Fruit fly (Drosophila melanogaster): ENCODE measurements around the gene Or85f.

Or85f gene

DNA sequence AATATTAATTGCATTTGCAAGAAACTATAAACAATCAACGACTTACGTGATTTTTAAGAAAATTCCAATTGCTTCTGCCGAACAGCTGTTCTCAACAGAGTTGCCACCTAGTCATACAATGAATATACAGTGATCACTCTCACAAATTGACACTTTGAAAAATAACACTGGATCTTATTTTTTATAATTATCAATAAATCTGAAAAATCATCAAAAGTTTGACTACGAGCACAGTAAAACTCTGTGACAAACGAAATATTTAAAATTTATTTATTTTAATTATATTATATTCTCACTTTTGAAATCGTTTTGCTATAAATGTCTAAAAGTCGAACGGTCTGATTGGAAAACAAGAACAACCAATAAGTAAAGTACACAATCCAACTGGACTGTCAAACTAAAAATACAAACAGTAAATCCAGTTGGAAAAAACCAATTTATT is 2.0 kb downstream of the Or85f start, which contains the start of gene CG34117 (continued):
- TF ChIP-seq CG11504 (tag; optimal IDR thresholded peaks at IDR 0.05), result peak; percentile 80
- peak; percentile 67; the same call in 1 of the 2 replicates for TF ChIP-seq CG32767 (GFP tag; IDR thresholded peaks at IDR 0.05)
- TF ChIP-seq psq (GFP tag; optimal IDR thresholded peaks at IDR 0.05), result peak; percentile 53
- TF ChIP-seq ara (GFP tag; IDR thresholded peaks at IDR 0.05), result peak; percentile 81
- no peak for TF ChIP-seq CG10274 (GFP tag; optimal IDR thresholded peaks at IDR 0.05)
- TF ChIP-seq HLH3B (GFP tag; IDR thresholded peaks at IDR 0.05), result peak; percentile 81
- peak; percentile 68 for TF ChIP-seq CG6813 (GFP tag; optimal IDR thresholded peaks at IDR 0.05)
- TF ChIP-seq H2.0 (GFP tag; IDR thresholded peaks at IDR 0.05), result peak; percentile 62
- TF ChIP-seq lmd (GFP tag; IDR thresholded peaks at IDR 0.05), result peak; percentile 76
- TF ChIP-seq CG12155 (GFP tag; optimal IDR thresholded peaks at IDR 0.05), result peak; percentile 81
- TF ChIP-seq Neu2 (GFP tag; optimal IDR thresholded peaks at IDR 0.05; ENCODE audit: borderline replicate concordance), result no peak
- TF ChIP-seq CG4617 (GFP tag; optimal IDR thresholded peaks at IDR 0.05; ENCODE audit: borderline replicate concordance), result peak; percentile 81
- peak; percentile 63 for TF ChIP-seq CG4820 (GFP tag; optimal IDR thresholded peaks at IDR 0.05)
- peak; percentile 88 for TF ChIP-seq az2 (GFP tag; optimal IDR thresholded peaks at IDR 0.05)
- peak; percentile 69 for TF ChIP-seq CG13123 (GFP tag; optimal IDR thresholded peaks at IDR 0.05)
- peak; percentile 54 for TF ChIP-seq zfh2 (GFP tag; optimal IDR thresholded peaks at IDR 0.05)
- TF ChIP-seq Hey (tag; optimal IDR thresholded peaks at IDR 0.05), result no peak
- TF ChIP-seq peb (GFP tag; IDR thresholded peaks at IDR 0.05), result 0 out of 2 replicates have a peak, but pooled peaks have one; percentile 16
- TF ChIP-seq org-1 (GFP tag; optimal IDR thresholded peaks at IDR 0.05), result peak; percentile 25
- peak; percentile 38 for TF ChIP-seq CG7271 (tag; optimal IDR thresholded peaks at IDR 0.05)
- TF ChIP-seq dmrt99B (tag; optimal IDR thresholded peaks at IDR 0.05), result peak; percentile 75
- peak; percentile 56 for TF ChIP-seq pum (GFP tag; optimal IDR thresholded peaks at IDR 0.05)
- peak in 1 of 2 experiments; percentile 73 for TF ChIP-seq bsh (GFP tag; optimal IDR thresholded peaks at IDR 0.05)
- no peak for TF ChIP-seq HLH54F (GFP tag; optimal IDR thresholded peaks at IDR 0.05)
- TF ChIP-seq vvl (GFP tag; IDR thresholded peaks at IDR 0.05), result peak; percentile 92
- TF ChIP-seq Tbp (GFP tag; optimal IDR thresholded peaks at IDR 0.05), result no peak
- TF ChIP-seq CG4282 (GFP tag; optimal IDR thresholded peaks at IDR 0.05), result no peak
- TF ChIP-seq zen2 (GFP tag; IDR thresholded peaks at IDR 0.05; ENCODE audit: partially characterized antibody), result no peak
- TF ChIP-seq kay (GFP tag; optimal IDR thresholded peaks at IDR 0.05), result peak; percentile 48
- TF ChIP-seq gt (GFP tag; IDR thresholded peaks at IDR 0.05), result peak; percentile 51
- no peak for TF ChIP-seq disco-r (GFP tag; optimal IDR thresholded peaks at IDR 0.05)
- TF ChIP-seq Dref (GFP tag; IDR thresholded peaks at IDR 0.05), result no peak
- TF ChIP-seq CG31224 (GFP tag; IDR thresholded peaks at IDR 0.05), result peak; percentile 55
- peak; percentile 66 for TF ChIP-seq Drgx (GFP tag; IDR thresholded peaks at IDR 0.05)
- TF ChIP-seq cwo (GFP tag; optimal IDR thresholded peaks at IDR 0.05), result peak; percentile 66
- no peak for TF ChIP-seq p53 (GFP tag; optimal IDR thresholded peaks at IDR 0.05)
- peak; percentile 89 for TF ChIP-seq sd (tag; optimal IDR thresholded peaks at IDR 0.05)
- TF ChIP-seq dan (GFP tag; IDR thresholded peaks at IDR 0.05), result no peak
- TF ChIP-seq grn (GFP tag; optimal IDR thresholded peaks at IDR 0.05), result no peak
- TF ChIP-seq kni (GFP tag; optimal IDR thresholded peaks at IDR 0.05), result no peak
- TF ChIP-seq CG15514 (GFP tag; optimal IDR thresholded peaks at IDR 0.05), result peak; percentile 67
- no peak for TF ChIP-seq CG3163 (GFP tag; optimal IDR thresholded peaks at IDR 0.05)
- no peak for TF ChIP-seq CG8359 (GFP tag; optimal IDR thresholded peaks at IDR 0.05; ENCODE audit: borderline replicate concordance)
- TF ChIP-seq CG10543 (GFP tag; optimal IDR thresholded peaks at IDR 0.05), result peak; percentile 71
- TF ChIP-seq TFAM (GFP tag; optimal IDR thresholded peaks at IDR 0.05), result no peak
- peak; percentile 86 for TF ChIP-seq Fer3 (tag; optimal IDR thresholded peaks at IDR 0.05)
- peak; percentile 78 for TF ChIP-seq D19A (tag; optimal IDR thresholded peaks at IDR 0.05)
- peak; percentile 53 for TF ChIP-seq CG6765 (GFP tag; optimal IDR thresholded peaks at IDR 0.05)
- no peak for TF ChIP-seq ash1 (GFP tag; optimal IDR thresholded peaks at IDR 0.05)
- peak; percentile 59 for TF ChIP-seq YL-1 (GFP tag; optimal IDR thresholded peaks at IDR 0.05)
- TF ChIP-seq run (tag; optimal IDR thresholded peaks at IDR 0.05), result peak; percentile 40
